Worm (Caenorhabditis elegans): ENCODE data around the gene dao-2.
A peak's percentile ranks its signal among the peaks of the same experiment; 100 is the strongest.

dao-2 gene

DNA sequence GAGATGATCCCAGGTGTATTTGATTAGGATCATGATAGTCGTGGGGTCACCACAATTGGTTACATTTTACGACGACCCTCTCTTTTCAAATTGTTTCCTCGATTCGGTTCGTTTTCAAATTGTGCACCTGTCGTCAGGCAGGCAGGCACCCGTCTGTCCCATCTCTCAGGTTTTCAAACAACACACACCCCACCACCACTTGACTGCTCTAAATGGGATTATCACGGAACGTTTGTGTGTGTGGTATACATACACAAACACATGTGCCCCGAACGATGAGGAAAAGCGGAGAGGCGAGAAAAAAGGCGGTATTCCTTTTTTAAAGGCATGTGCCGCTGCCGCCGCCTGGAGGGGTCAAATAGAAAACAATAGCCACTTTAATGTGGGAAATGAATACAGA, 22.6 kb downstream of the dao-2 start:
- TF ChIP-seq elt-1 (tag; optimal IDR thresholded peaks at IDR 0.05), result no peak
- no peak for TF ChIP-seq fos-1 (tag; optimal IDR thresholded peaks at IDR 0.05)
- no peak for TF ChIP-seq lsy-12 (tag; optimal IDR thresholded peaks at IDR 0.05)
- TF ChIP-seq elt-3 (tag; optimal IDR thresholded peaks at IDR 0.05), result no peak
- TF ChIP-seq elt-2 (tag; optimal IDR thresholded peaks at IDR 0.05), result no peak
- no peak for TF ChIP-seq ceh-82 (tag; optimal IDR thresholded peaks at IDR 0.05)
- TF ChIP-seq eor-1 (tag; optimal IDR thresholded peaks at IDR 0.05), result no peak

DNA sequence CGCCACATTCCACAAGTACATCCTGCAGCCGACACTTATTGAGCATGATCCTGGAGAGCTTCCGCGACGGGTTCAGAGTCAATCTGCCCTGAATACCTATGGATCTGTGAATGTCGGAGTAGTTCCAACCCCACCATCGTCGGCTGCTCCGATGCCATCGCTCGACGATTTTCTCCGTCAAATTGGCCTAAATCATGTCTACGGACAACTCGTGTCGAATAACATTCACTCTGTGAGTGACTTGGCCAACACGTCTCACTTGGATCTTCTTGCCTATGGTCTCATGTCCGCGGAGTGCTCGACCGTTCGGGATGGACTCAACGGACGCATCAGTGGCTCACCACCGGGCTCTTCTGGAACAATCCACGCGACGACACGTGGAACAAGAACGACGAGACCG, 27.3 kb downstream of the dao-2 start:
- TF ChIP-seq tbx-2 (tag; optimal IDR thresholded peaks at IDR 0.05) (no peak), nhr-23 (tag; optimal IDR thresholded peaks at IDR 0.05) (no peak), ztf-11 (tag; optimal IDR thresholded peaks at IDR 0.05) (no peak), lsy-12 (tag; optimal IDR thresholded peaks at IDR 0.05) (no peak), elt-3 (tag; optimal IDR thresholded peaks at IDR 0.05) (no peak), lin-39 (tag; optimal IDR thresholded peaks at IDR 0.05) (no peak), nhr-43 (tag; optimal IDR thresholded peaks at IDR 0.05; ENCODE audit: poor library complexity, severe bottlenecking) (no peak), skn-1 (tag; optimal IDR thresholded peaks at IDR 0.05) (no peak), ceh-16 (tag; optimal IDR thresholded peaks at IDR 0.05) (no peak), R02D3.7 (tag; optimal IDR thresholded peaks at IDR 0.05) (no peak), ZK546.5 (tag; optimal IDR thresholded peaks at IDR 0.05) (no peak), jun-1 (tag; optimal IDR thresholded peaks at IDR 0.05) (no peak), pqm-1 (tag; optimal IDR thresholded peaks at IDR 0.05) (no peak), ama-1 (optimal IDR thresholded peaks at IDR 0.05) (no peak), fkh-10 (GFP tag; optimal IDR thresholded peaks at IDR 0.05) (no peak), fkh-2 (tag; optimal IDR thresholded peaks at IDR 0.05) (no peak)

DNA sequence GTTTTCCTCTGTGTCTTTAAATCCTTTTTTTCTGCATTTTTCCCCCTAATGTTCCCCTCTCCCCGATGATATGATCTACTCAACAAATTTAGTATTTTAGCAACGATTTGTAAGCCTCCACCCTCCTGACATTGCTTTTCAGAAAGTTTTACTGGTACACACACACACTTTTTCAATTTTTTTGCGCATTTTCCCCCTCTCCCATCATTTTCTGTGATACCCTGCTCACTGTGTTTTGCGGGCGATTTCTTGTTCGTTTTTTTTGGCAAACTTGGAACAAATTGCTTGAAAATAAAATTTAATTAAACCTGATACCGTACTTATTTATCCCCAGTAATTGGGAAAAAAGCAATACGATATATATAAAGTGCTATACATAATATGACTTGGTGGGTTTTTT, 27.9 kb downstream of the dao-2 start:
- TF ChIP-seq aly-2 (tag; optimal IDR thresholded peaks at IDR 0.05) (no peak), jun-1 (tag; optimal IDR thresholded peaks at IDR 0.05) (no peak), nhr-23 (tag; optimal IDR thresholded peaks at IDR 0.05) (no peak), ceh-9 (tag; optimal IDR thresholded peaks at IDR 0.05) (no peak), nfya-1 (tag; optimal IDR thresholded peaks at IDR 0.05; ENCODE audit: insufficient read depth) (no peak), lsy-12 (tag; optimal IDR thresholded peaks at IDR 0.05) (peak; percentile 13), fos-1 (tag; optimal IDR thresholded peaks at IDR 0.05) (no peak), mdl-1 (tag; optimal IDR thresholded peaks at IDR 0.05) (no peak)

DNA sequence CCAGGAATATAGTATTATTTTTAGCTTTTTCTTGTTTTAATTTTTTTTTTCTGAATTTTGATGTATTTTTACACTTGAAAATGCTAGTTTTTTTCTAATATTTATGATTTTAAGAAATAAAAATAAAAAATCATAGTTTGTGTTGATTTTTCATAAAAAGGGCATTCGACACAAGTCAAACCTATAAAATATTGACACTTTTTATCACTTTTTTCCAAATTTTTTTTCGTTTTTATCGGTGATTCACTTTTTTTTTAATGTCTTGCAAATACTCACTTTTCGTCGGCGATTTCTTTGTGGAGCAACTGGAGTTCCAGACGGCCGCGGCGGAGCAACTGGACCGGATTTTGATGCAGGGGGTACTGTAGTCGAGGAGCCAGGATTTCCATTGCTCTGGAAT, 34.7 kb downstream of the dao-2 start:
- TF ChIP-seq pqm-1 (tag; optimal IDR thresholded peaks at IDR 0.05), result peak; percentile 7
- TF ChIP-seq egl-5 (tag; optimal IDR thresholded peaks at IDR 0.05), result no peak
- TF ChIP-seq nhr-12 (tag; optimal IDR thresholded peaks at IDR 0.05), result no peak
- no peak for TF ChIP-seq nfya-1 (tag; optimal IDR thresholded peaks at IDR 0.05; ENCODE audit: insufficient read depth)
- TF ChIP-seq tbx-2 (tag; optimal IDR thresholded peaks at IDR 0.05), result no peak
- TF ChIP-seq nhr-43 (tag; optimal IDR thresholded peaks at IDR 0.05; ENCODE audit: poor library complexity, severe bottlenecking), result no peak
- TF ChIP-seq elt-2 (tag; optimal IDR thresholded peaks at IDR 0.05), result peak; percentile 36

DNA sequence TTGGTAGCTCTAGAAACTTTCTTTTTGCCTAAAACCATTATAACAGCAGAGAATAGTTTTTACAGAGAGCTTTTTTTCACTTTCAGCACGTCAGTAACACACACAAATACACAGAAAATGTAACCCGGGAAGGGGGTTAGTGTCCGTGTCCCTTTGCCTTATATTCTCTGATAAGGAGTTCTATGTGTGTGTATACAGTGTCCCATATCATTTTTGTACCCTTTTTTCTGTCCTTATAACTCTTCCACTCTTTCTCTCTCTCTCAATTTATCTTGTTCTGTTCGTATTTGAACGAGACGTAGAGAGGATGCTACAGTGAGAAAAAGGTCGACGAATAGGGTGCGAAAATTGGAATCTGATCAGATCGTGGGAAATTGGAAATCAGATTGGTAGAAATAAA, 36.1 kb downstream of the dao-2 start:
- TF ChIP-seq ZK546.5 (tag; optimal IDR thresholded peaks at IDR 0.05), result no peak
- peak; percentile 85 for TF ChIP-seq elt-2 (tag; optimal IDR thresholded peaks at IDR 0.05)
- peak; percentile 36 for TF ChIP-seq pha-4 (tag; optimal IDR thresholded peaks at IDR 0.05)
- TF ChIP-seq pqm-1 (tag; optimal IDR thresholded peaks at IDR 0.05), result peak; percentile 71

DNA sequence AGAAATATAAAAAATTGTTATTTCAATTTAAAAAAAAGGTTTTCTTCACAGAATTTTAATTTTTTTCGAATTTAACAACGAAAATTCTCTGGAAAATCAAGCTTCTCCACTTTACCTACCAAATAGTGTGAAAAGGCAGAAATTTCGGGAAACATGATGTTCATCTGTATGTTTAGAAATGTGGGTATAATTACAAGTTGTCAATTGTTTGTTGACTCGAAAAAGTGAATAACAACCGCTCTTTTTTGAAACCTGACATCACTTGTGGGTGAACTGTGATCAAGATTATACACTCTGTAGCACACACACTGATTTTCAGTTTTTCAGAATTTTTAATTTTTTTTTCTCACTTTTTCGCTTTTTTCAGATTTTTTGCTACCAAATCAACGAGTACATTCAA, 37.1 kb downstream of the dao-2 start:
- no peak for TF ChIP-seq ztf-11 (tag; optimal IDR thresholded peaks at IDR 0.05)
- TF ChIP-seq nhr-67 (tag; optimal IDR thresholded peaks at IDR 0.05), result no peak
- no peak for TF ChIP-seq aly-2 (tag; optimal IDR thresholded peaks at IDR 0.05)
- peak; percentile 28 for TF ChIP-seq pqm-1 (tag; optimal IDR thresholded peaks at IDR 0.05)
- TF ChIP-seq ztf-4 (tag; optimal IDR thresholded peaks at IDR 0.05), result no peak

DNA sequence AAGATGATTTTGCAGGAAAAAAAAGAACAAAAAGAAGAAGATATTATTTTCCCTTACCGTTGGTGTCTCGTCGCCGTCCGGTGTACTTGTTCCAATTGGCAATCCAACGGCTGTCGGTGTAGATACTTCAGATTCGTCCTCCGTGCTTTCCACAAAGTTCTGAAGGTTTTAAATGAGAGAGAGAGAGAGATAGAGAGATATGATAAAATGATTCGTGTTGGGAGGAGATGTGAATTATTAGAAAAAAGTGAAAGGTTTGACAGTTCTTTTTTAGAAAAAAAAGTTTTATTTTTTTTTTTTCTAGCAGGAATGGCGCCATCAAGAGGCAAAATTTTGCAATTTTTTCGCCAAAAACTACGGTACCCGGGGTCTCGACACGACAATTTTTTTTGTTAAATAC, 37.5 kb downstream of the dao-2 start:
- TF ChIP-seq mdl-1 (tag; optimal IDR thresholded peaks at IDR 0.05) (no peak), ztf-4 (tag; optimal IDR thresholded peaks at IDR 0.05) (no peak), elt-2 (tag; optimal IDR thresholded peaks at IDR 0.05) (no peak), unc-39 (tag; optimal IDR thresholded peaks at IDR 0.05) (no peak), nhr-237 (tag; optimal IDR thresholded peaks at IDR 0.05) (no peak)
